Fruit fly (Drosophila melanogaster) whole organism, wandering third instar larva: ENCODE results near the gene JMJD7.

Experiments
- Abd-B ChIP-seq: fragments of >200 bp; optimal IDR thresholded peaks from 2 replicates; lab custom pipeline; 2017; ENCODE audit warnings: missing biosample characterization, missing genetic modification characterization
- CG9705 ChIP-seq: fragments of 200-800 bp; sonication (Bioruptor generic); optimal IDR thresholded peaks from 2 replicates; lab custom pipeline; 2018; ENCODE audit warnings: missing biosample characterization, mild to moderate bottlenecking, missing genetic modification characterization
- CrebA ChIP-seq: fragments of 200-800 bp; sonication (Bioruptor generic); optimal IDR thresholded peaks from 2 replicates; lab custom pipeline; 2016; ENCODE audit warnings: missing biosample characterization, mild to moderate bottlenecking, missing genetic modification characterization, borderline replicate concordance
- Dfd ChIP-seq: fragments of >200 bp; optimal IDR thresholded peaks from 2 replicates; lab custom pipeline; 2017; ENCODE audit warnings: missing biosample characterization, missing genetic modification characterization
- Dif ChIP-seq: fragments of 200-275, 200-300 bp; sonication (Bioruptor generic); optimal IDR thresholded peaks from 2 replicates; lab custom pipeline; 2018; ENCODE audit warnings: missing biosample characterization, missing genetic modification characterization; ENCODE audit not compliant: partially characterized antibody
- GATAd ChIP-seq: sonication (Bioruptor generic); optimal IDR thresholded peaks from 2 replicates; lab custom pipeline; 2016; ENCODE audit warnings: missing biosample characterization, missing genetic modification characterization
- Hr78 ChIP-seq: fragments of >200 bp; optimal IDR thresholded peaks from 2 replicates; lab custom pipeline; 2017; ENCODE audit warnings: missing biosample characterization, missing genetic modification characterization
- Hr83 ChIP-seq: fragments of 200-300 bp; sonication (Bioruptor generic); optimal IDR thresholded peaks from 2 replicates; lab custom pipeline; 2016; ENCODE audit warnings: missing biosample characterization, mild to moderate bottlenecking, missing genetic modification characterization, moderate library complexity; ENCODE audit not compliant: poor library complexity, severe bottlenecking
- Jra ChIP-seq: sonication (Bioruptor generic); optimal IDR thresholded peaks from 2 replicates; lab custom pipeline; 2016; ENCODE audit warnings: missing biosample characterization, missing genetic modification characterization
- Myc ChIP-seq: fragments of >200 bp; optimal IDR thresholded peaks from 2 replicates; lab custom pipeline; 2017
- OdsH ChIP-seq: fragments of 200-800 bp; sonication (Bioruptor generic); optimal IDR thresholded peaks from 2 replicates; lab custom pipeline; 2016; ENCODE audit warnings: missing biosample characterization, mild to moderate bottlenecking, missing genetic modification characterization
- Sp1 ChIP-seq: fragments of 200-800 bp; sonication (Bioruptor generic); optimal IDR thresholded peaks from 3 replicates; lab custom pipeline; 2019; ENCODE audit warnings: missing biosample characterization, mild to moderate bottlenecking, missing genetic modification characterization, moderate library complexity
- Vsx2 ChIP-seq: fragments of 200-300, 225-300 bp; sonication (Bioruptor generic); optimal IDR thresholded peaks from 2 replicates; lab custom pipeline; 2018; ENCODE audit warnings: missing biosample characterization, missing genetic modification characterization; ENCODE audit not compliant: partially characterized antibody
- brk ChIP-seq: fragments of 200-800 bp; sonication (Bioruptor generic); optimal IDR thresholded peaks from 2 replicates; lab custom pipeline; 2016; ENCODE audit warnings: missing biosample characterization, mild to moderate bottlenecking, missing genetic modification characterization
- dl ChIP-seq, 2 experiments: fragments of 175-275, 200-275 bp in 1 of 2; fragments of 200-275 bp in 1 of 2; sonication (Bioruptor generic); optimal IDR thresholded peaks; lab custom pipeline; 2018; ENCODE audit warnings: mild to moderate bottlenecking in 2 of 2, missing biosample characterization in 2 of 2, missing genetic modification characterization in 2 of 2, moderate library complexity in 2 of 2; ENCODE audit not compliant: partially characterized antibody in 2 of 2, insufficient read depth in 1 of 2
- dmrt93B ChIP-seq: fragments of 200-800 bp; sonication (Bioruptor generic); optimal IDR thresholded peaks from 2 replicates; lab custom pipeline; 2018; ENCODE audit warnings: missing biosample characterization, mild to moderate bottlenecking, missing genetic modification characterization
- dsf ChIP-seq: sonication (Bioruptor generic); optimal IDR thresholded peaks from 2 replicates; lab custom pipeline; 2016; ENCODE audit warnings: missing biosample characterization, missing genetic modification characterization, borderline replicate concordance
- ey ChIP-seq: fragments of 200-800 bp; sonication (Bioruptor generic); optimal IDR thresholded peaks from 2 replicates; lab custom pipeline; 2016; ENCODE audit warnings: missing biosample characterization, missing genetic modification characterization
- foxo ChIP-seq, 2 experiments: fragments of 200-800 bp; sonication (Bioruptor generic); optimal IDR thresholded peaks; 2 replicates in 1 of 2; 3 replicates in 1 of 2; lab custom pipeline; 2016 to 2017; ENCODE audit warnings: missing biosample characterization in 2 of 2, missing genetic modification characterization in 2 of 2
- h ChIP-seq: fragments of 200-800 bp; sonication (Bioruptor generic); optimal IDR thresholded peaks from 3 replicates; lab custom pipeline; 2016; ENCODE audit warnings: missing biosample characterization, mild to moderate bottlenecking, missing genetic modification characterization
- jim ChIP-seq: fragments of 175-275, 200-325 bp; sonication (Bioruptor generic); optimal IDR thresholded peaks from 2 replicates; lab custom pipeline; 2016; ENCODE audit warnings: missing biosample characterization, mild to moderate bottlenecking, missing genetic modification characterization
- lola ChIP-seq: fragments of >200 bp; optimal IDR thresholded peaks from 2 replicates; lab custom pipeline; 2017; ENCODE audit warnings: missing biosample characterization, missing genetic modification characterization
- pan ChIP-seq: fragments of >200 bp; optimal IDR thresholded peaks from 2 replicates; lab custom pipeline; 2017
- rgr ChIP-seq: fragments of 200-800 bp; sonication (Bioruptor generic); optimal IDR thresholded peaks from 3 replicates; lab custom pipeline; 2016; ENCODE audit warnings: missing biosample characterization, mild to moderate bottlenecking, missing genetic modification characterization
- sv ChIP-seq: fragments of 200-800 bp; sonication (Bioruptor generic); optimal IDR thresholded peaks from 3 replicates; lab custom pipeline; 2016; ENCODE audit warnings: missing biosample characterization, missing genetic modification characterization
- tai ChIP-seq: sonication (Bioruptor generic); optimal IDR thresholded peaks from 2 replicates; lab custom pipeline; 2016; ENCODE audit warnings: missing biosample characterization, missing genetic modification characterization
- usp ChIP-seq: fragments of >200 bp; optimal IDR thresholded peaks from 2 replicates; lab custom pipeline; 2017; ENCODE audit warnings: missing biosample characterization, missing genetic modification characterization
- woc ChIP-seq: sonication (Bioruptor generic); optimal IDR thresholded peaks from 2 replicates; lab custom pipeline; 2016; ENCODE audit warnings: missing biosample characterization, mild to moderate bottlenecking, missing genetic modification characterization

Gene JMJD7

DNA sequence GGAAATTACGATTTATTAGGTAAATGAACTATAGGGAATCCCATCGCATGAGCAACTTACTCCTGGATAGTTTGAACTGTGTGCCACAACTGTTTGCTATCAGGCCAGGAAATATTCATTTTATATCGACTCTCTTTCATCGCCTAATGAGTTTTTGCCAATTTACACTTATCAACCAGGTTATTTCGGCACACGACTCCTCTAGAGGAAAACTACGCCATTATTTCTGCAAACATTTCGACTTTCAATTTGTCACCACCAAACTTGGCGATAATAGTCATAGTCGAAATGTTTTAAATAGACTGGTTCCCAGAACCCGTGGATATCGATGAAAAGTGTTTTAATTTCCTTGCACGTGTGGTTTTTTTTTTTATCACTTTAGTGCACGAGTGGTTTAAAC lies 13.0 kb downstream of the JMJD7 start, which contains the start of gene CG10154:
TSS of gene CG10154 (minus strand) at position 101 of the 400 bp plus-strand sequence.
- TF ChIP-seq dl (GFP tag; optimal IDR thresholded peaks at IDR 0.05; lab: Kevin White, UChicago; ENCODE audit: insufficient read depth in 1 of 2, partially characterized antibody in 2 of 2): no peak

DNA sequence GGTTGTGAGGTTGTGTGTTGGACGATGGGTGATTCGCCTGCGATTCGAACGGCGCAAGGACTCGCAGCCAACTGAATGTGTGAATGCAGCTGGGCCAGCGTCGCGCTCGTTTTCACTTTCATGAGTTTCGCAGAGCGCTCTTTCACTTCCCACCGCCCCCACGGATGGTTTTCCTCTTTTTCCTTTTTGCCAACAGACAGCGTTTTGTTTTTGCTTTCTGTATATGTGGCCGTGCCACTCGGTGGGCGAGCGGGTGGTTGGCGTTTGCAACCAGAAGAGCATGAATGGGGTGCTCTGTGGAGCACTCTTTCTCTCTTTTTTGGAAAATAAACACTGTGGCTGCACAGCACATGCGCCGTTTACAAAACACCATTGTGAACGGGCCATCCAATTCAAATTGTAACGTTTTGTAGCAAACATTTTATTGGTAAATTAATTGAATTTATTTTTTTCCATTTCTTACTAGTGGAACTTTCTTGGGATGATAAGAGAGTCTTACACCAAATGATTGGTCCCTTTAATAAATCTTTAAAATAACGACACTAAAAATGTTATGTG lies 14.8 kb downstream of the JMJD7 start, which contains the start of gene CG10713:
TSS of gene CG10713 (minus strand) at position 60 of the 558 bp plus-strand sequence.
- no peak for TF ChIP-seq OdsH (GFP tag; lab: Kevin White, UChicago)
- TF ChIP-seq Sp1 (GFP tag; lab: Kevin White, UChicago): peak; percentile 5

DNA sequence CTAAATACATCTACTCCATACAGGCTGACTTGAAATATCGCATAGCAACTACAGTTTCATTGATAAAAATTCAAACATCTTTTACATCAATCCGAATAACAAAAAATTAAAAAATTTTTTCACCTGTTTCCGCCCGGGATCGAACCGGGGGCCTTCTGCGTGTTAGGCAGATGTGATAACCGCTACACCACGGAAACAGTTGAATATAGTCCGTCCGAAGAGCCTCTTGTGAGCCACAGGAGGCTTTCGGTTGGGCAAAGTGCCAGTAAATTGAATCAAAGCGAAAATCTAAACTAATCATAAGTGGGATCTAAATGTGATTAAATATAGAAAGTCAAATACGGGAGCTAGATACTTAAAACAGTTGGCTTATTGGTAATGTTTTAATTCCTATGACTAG lies 16.6 kb downstream of the JMJD7 start:
- TF ChIP-seq dmrt93B (GFP tag; lab: Kevin White, UChicago) (no peak), tai (GFP tag; lab: Kevin White, UChicago) (no peak), Abd-B (GFP tag; lab: Kevin White, UChicago) (no peak), Dif (GFP tag; lab: Kevin White, UChicago) (no peak), Hr78 (GFP tag; lab: Kevin White, UChicago) (no peak), rgr (GFP tag; lab: Kevin White, UChicago) (no peak), Myc (lab: Kevin White, UChicago) (no peak)

DNA sequence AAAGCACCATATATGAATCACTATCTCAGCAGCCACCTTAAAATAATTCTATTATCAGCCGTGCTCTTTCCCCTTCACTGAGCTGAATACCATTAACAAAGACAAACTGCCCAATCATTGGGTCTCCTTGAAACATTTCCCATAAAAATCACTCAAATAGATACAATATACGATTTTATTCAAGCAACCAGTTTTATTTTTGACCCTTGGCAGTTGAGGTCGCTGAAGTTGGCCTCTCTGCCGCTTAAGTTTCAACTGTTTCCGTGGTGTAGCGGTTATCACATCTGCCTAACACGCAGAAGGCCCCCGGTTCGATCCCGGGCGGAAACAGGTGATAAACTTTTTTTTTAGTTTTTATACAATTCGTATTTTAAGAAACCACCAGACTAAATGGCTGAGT lies 17.3 kb downstream of the JMJD7 start:
- TF ChIP-seq GATAd (GFP tag; lab: Kevin White, UChicago) (no peak), dmrt93B (GFP tag; lab: Kevin White, UChicago) (no peak), Hr83 (GFP tag; lab: Kevin White, UChicago) (no peak), CrebA (GFP tag; lab: Kevin White, UChicago) (no peak), Vsx2 (GFP tag; lab: Kevin White, UChicago) (no peak), ey (GFP tag; lab: Kevin White, UChicago) (no peak), foxo (GFP tag; optimal IDR thresholded peaks at IDR 0.05; lab: Kevin White, UChicago) (no peak)

DNA sequence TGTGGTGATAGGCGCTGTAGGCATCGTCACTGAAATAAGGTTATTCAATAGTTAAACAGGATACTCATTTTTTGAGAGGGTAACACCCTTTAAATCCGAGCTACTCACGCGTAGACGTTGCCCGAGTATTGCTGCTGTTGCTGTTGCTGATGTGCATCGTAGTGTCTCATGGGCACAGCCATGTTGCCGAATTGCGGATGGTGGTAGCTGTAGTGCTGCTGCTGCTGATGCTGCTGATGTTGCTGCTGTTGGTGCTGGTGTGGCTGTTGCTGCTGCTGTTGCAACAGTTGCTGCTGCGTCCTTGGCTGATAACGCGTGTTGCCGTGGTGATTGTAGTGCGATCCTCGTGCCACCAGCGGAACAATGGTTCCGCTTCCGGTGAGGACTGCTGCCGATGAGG lies 19.9 kb downstream of the JMJD7 start:
- TF ChIP-seq tai (GFP tag; lab: Kevin White, UChicago) (no peak), pan (lab: Kevin White, UChicago) (no peak), CG9705 (GFP tag; lab: Kevin White, UChicago) (no peak), dmrt93B (GFP tag; lab: Kevin White, UChicago) (no peak), Dfd (peak; percentile 94)

DNA sequence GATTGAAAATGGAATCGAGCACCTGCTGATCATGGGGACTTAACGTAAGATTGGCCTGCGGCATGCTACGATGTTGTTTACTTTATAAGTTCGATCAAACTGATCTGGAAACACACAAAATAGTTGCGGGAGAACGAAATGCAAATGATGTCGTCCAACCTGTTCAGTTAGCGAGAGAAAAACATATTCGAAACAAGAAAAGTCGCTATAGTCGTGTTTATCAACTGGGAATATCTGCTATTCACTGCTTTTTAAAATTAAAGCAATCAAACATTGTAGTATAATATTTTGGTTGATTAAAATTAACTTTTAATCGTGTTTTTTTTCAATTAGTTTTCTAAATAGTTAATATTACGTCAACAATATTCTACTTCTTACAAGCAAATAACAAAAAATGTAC lies 23.5 kb downstream of the JMJD7 start, which contains the start of gene CG14105:
TSS of gene CG14105 (minus strand) at position 101 of the 400 bp plus-strand sequence.
- TF ChIP-seq dsf (no peak), Myc (lab: Kevin White, UChicago) (no peak), Jra (GFP tag; lab: Kevin White, UChicago) (no peak), dmrt93B (GFP tag; lab: Kevin White, UChicago) (no peak), jim (GFP tag; lab: Kevin White, UChicago) (no peak), h (GFP tag; lab: Kevin White, UChicago) (no peak), lola (no peak), woc (GFP tag; lab: Kevin White, UChicago) (no peak), Dif (GFP tag; lab: Kevin White, UChicago) (no peak), CG9705 (GFP tag; lab: Kevin White, UChicago) (no peak), dl (GFP tag; optimal IDR thresholded peaks at IDR 0.05; lab: Kevin White, UChicago; ENCODE audit: insufficient read depth in 1 of 2, partially characterized antibody in 2 of 2) (no peak), sv (GFP tag; lab: Kevin White, UChicago) (no peak), Dfd (no peak), usp (GFP tag; lab: Kevin White, UChicago) (no peak), brk (GFP tag; lab: Kevin White, UChicago) (no peak), Vsx2 (GFP tag; lab: Kevin White, UChicago) (no peak)
